Fruit fly (Drosophila melanogaster) whole organism: ENCODE data around the gene CG12316.

Source experiments
- Dll ChIP-seq: fragments of >200 bp; optimal IDR thresholded peaks from 2 replicates; lab custom pipeline; 2017
- EcR ChIP-seq, 2 experiments: fragments of >200 bp; optimal IDR thresholded peaks; 2 replicates each; lab custom pipeline; 2017; ENCODE audit warnings: missing biosample characterization in 2 of 2, missing genetic modification characterization in 2 of 2, missing genetic modification reagents in 2 of 2
- pan ChIP-seq: fragments of >200 bp; optimal IDR thresholded peaks from 2 replicates; lab custom pipeline; 2017
- psq ChIP-seq: fragments of >200 bp; optimal IDR thresholded peaks from 2 replicates; lab custom pipeline; 2017

dm6 chr3L:15172404-15173055 is 35.8 kb upstream of the CG12316 start:
- no peak for TF ChIP-seq psq
- no peak for TF ChIP-seq pan (lab: Kevin White, UChicago)
- no peak for TF ChIP-seq Dll (lab: Kevin White, UChicago)
- TF ChIP-seq EcR (GFP tag; optimal IDR thresholded peaks at IDR 0.05; lab: Kevin White, UChicago): no peak
